Worm (Caenorhabditis elegans) whole organism, L1 larva: ENCODE data around the gene rpb-2.

ENCODE experiments used
- ama-1 ChIP-seq: fragments of 150-350 bp; optimal IDR thresholded peaks from 2 replicates; lab custom pipeline; 2014
- ceh-63 ChIP-seq: fragments of 200-800 bp; sonication (Bioruptor generic); optimal IDR thresholded peaks from 2 replicates; lab custom pipeline; 2018; ENCODE audit warnings: mild to moderate bottlenecking, missing genetic modification characterization, missing compliant biosample characterization
- hlh-17 ChIP-seq: fragments of 200-800 bp; sonication (Bioruptor generic); optimal IDR thresholded peaks from 2 replicates; lab custom pipeline; 2018; ENCODE audit warnings: missing genetic modification characterization, mild to moderate bottlenecking, missing compliant biosample characterization, moderate library complexity, borderline replicate concordance
- lin-13 ChIP-seq: fragments of 150-350 bp; optimal IDR thresholded peaks from 2 replicates; lab custom pipeline; 2014; ENCODE audit warnings: missing biosample characterization, missing genetic modification reagents, missing genetic modification characterization
- lin-35 ChIP-seq, 2 experiments: fragments of 150-350 bp; optimal IDR thresholded peaks; 2 replicates each; lab custom pipeline; 2014; ENCODE audit warnings: missing biosample characterization in 2 of 2, missing genetic modification characterization in 2 of 2, missing genetic modification reagents in 2 of 2
- snpc-4 ChIP-seq: fragments of 150-350 bp; optimal IDR thresholded peaks from 2 replicates; lab custom pipeline; 2014; ENCODE audit warnings: missing biosample characterization, missing genetic modification characterization
- snu-23 ChIP-seq: sonication (generic microtip); optimal IDR thresholded peaks from 2 replicates; lab custom pipeline; 2016; ENCODE audit warnings: missing genetic modification characterization, missing compliant biosample characterization
- sox-4 ChIP-seq: sonication (generic microtip); optimal IDR thresholded peaks from 2 replicates; lab custom pipeline; 2016; ENCODE audit warnings: missing genetic modification characterization, missing compliant biosample characterization
- sptf-1 ChIP-seq: fragments of 150-350 bp; optimal IDR thresholded peaks from 2 replicates; lab custom pipeline; 2014; ENCODE audit warnings: missing biosample characterization, missing genetic modification characterization
- unc-130 ChIP-seq: fragments of 150-350 bp; optimal IDR thresholded peaks from 2 replicates; lab custom pipeline; 2017; ENCODE audit warnings: missing biosample characterization, missing genetic modification characterization, inconsistent platforms
- unc-62 ChIP-seq: fragments of 150-350 bp; optimal IDR thresholded peaks from 2 replicates; lab custom pipeline; 2014; ENCODE audit warnings: missing biosample characterization, missing genetic modification reagents, missing genetic modification characterization
- ztf-4 ChIP-seq: fragments of 150-350 bp; optimal IDR thresholded peaks from 2 replicates; lab custom pipeline; 2014; ENCODE audit warnings: missing biosample characterization, missing genetic modification characterization

- TF ChIP-seq ama-1 (lab: Kevin White, UChicago) = no peak
- peak; percentile 92 for TF ChIP-seq ceh-63 (GFP tag; lab: Kevin White, UChicago)
- TF ChIP-seq hlh-17 (GFP tag; lab: Kevin White, UChicago) = no peak
- peak; percentile 99 for TF ChIP-seq sox-4 (tag; lab: Kevin White, UChicago)
- TF ChIP-seq unc-62 (GFP tag; lab: Kevin White, UChicago) = no peak
- peak; percentile 99 for TF ChIP-seq ztf-4 (tag; lab: Kevin White, UChicago)
- no peak for TF ChIP-seq sptf-1 (tag; lab: Kevin White, UChicago)
- peak; percentile 100 for TF ChIP-seq lin-13 (GFP tag; lab: Kevin White, UChicago)
- peak; percentile 97 for TF ChIP-seq unc-130 (tag; lab: Kevin White, UChicago)
- TF ChIP-seq snu-23 (GFP tag; lab: Kevin White, UChicago) = peak; percentile 100
- TF ChIP-seq snpc-4 = peak; percentile 84
- peak; percentile 94 to 95 for TF ChIP-seq lin-35 (GFP tag; optimal IDR thresholded peaks at IDR 0.05; lab: Kevin White, UChicago)
Observed at ce11 chrIII:4899728-4900127, 39.6 kb upstream of the rpb-2 start.
